Fruit fly (Drosophila melanogaster) whole organism, adult: ENCODE results near the gene Dhdds.

Experiments used
- CG12768 ChIP-seq: fragments of 200-800 bp; sonication (Bioruptor generic); optimal IDR thresholded peaks from 2 replicates; lab custom pipeline; 2017; ENCODE audit warnings: missing biosample characterization, missing genetic modification characterization, mild to moderate bottlenecking, moderate library complexity, missing genetic modification reagents
- CG14711 ChIP-seq: fragments of 200-800 bp; sonication (Bioruptor generic); optimal IDR thresholded peaks from 2 replicates; lab custom pipeline; 2018; ENCODE audit warnings: missing biosample characterization, mild to moderate bottlenecking, missing genetic modification characterization, moderate library complexity
- CG1620 ChIP-seq: fragments of 200-800 bp; sonication (Bioruptor generic); optimal IDR thresholded peaks from 2 replicates; lab custom pipeline; 2016; ENCODE audit warnings: missing biosample characterization, missing genetic modification characterization
- CG5204 ChIP-seq: fragments of 200-800 bp; sonication (Bioruptor generic); optimal IDR thresholded peaks from 2 replicates; lab custom pipeline; 2016; ENCODE audit warnings: missing biosample characterization, missing genetic modification characterization
- CG7045 ChIP-seq: fragments of 200-800 bp; sonication (Bioruptor generic); optimal IDR thresholded peaks from 2 replicates; lab custom pipeline; 2017; ENCODE audit warnings: missing biosample characterization, mild to moderate bottlenecking, missing genetic modification characterization
- CG7101 ChIP-seq: fragments of 200-800 bp; sonication (Bioruptor generic); optimal IDR thresholded peaks from 2 replicates; lab custom pipeline; 2018; ENCODE audit warnings: missing biosample characterization, mild to moderate bottlenecking, missing genetic modification characterization, moderate library complexity
- Clk ChIP-seq: fragments of 200-800 bp; sonication (Bioruptor generic); optimal IDR thresholded peaks from 2 replicates; lab custom pipeline; 2017; ENCODE audit warnings: missing biosample characterization, missing genetic modification characterization
- Hr96 ChIP-seq: fragments of 200-800 bp; sonication (Bioruptor generic); optimal IDR thresholded peaks from 2 replicates; lab custom pipeline; 2016; ENCODE audit warnings: missing biosample characterization, missing genetic modification characterization
- ovo ChIP-seq: fragments of 200-800 bp; sonication (Bioruptor generic); optimal IDR thresholded peaks from 2 replicates; lab custom pipeline; 2016; ENCODE audit warnings: missing biosample characterization, missing genetic modification characterization
- pad ChIP-seq: fragments of 200-800 bp; sonication (Bioruptor generic); optimal IDR thresholded peaks from 3 replicates; lab custom pipeline; 2017; ENCODE audit warnings: missing biosample characterization, missing genetic modification characterization, mild to moderate bottlenecking, moderate library complexity, missing genetic modification reagents

DNA sequence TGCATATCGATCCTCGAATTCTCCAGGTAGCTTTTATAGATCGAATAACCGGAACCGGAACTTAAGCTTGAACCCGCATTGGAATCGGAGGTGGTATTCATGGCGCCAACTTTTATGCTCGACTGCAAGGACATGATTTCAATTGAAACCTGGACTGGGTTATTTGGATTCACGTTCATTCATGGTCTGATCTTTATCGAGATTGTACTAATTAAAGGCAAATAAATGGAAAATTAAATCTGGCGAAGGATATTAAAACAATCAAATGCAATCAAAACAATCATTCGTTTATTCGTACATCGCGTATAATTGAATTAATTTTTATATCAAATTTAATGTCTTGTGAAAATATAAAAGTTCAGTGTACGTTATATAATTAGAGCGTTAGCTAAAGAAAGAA lies 49.2 kb downstream of the Dhdds start, which contains the start of gene Ir7f:
- TF ChIP-seq CG7101 (tag; lab: Kevin White, UChicago) (no peak), Hr96 (GFP tag; lab: Kevin White, UChicago) (no peak), Clk (GFP tag; lab: Kevin White, UChicago) (no peak), CG5204 (no peak), pad (GFP tag; lab: Kevin White, UChicago) (no peak), CG14711 (tag; lab: Kevin White, UChicago) (no peak), ovo (no peak), CG1620 (GFP tag; lab: Kevin White, UChicago) (no peak), CG7045 (no peak), CG12768 (GFP tag; lab: Kevin White, UChicago) (no peak)
